Fruit fly (Drosophila melanogaster): ENCODE measurements around the gene Ca-beta.

- no peak for TF ChIP-seq bab1 (GFP tag; optimal IDR thresholded peaks at IDR 0.05)
- TF ChIP-seq kay (GFP tag; ENCODE audit: borderline replicate concordance), result no peak
- no peak for TF ChIP-seq ovo (GFP tag; optimal IDR thresholded peaks at IDR 0.05)
- no peak for TF ChIP-seq toe (GFP tag; optimal IDR thresholded peaks at IDR 0.05)
- TF ChIP-seq Mnt (GFP tag; optimal IDR thresholded peaks at IDR 0.05), result no peak
- no peak for TF ChIP-seq CG12768 (GFP tag; optimal IDR thresholded peaks at IDR 0.05)
- TF ChIP-seq cic (GFP tag; optimal IDR thresholded peaks at IDR 0.05), result no peak
These were observed 15.6 kb upstream of the Ca-beta start for dm6 chr2L:11218918-11219317.

Measured in whole organism, adult.